Fruit fly (Drosophila melanogaster): Measurements from ENCODE around the gene CG43083.

DNA sequence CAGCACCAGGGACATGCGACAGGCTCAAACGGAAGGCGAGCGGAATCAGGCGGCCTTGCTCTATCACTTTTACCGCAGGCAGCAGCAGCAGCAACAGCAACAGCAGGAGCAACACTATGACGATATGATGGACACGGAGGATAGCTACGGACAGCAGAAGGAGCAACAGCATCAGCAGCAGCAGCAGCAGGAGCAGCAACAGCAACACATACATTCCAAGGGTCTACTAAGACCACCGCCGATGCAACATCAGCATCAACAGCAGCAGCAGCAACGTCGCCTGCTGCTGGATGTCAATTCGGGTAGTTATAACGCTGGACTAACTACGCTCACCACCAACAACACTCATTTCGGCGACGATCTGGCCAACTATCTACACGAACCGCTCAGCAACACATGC is 43.4 kb upstream of the CG43083 start:
- TF ChIP-seq mirr (GFP tag; optimal IDR thresholded peaks at IDR 0.05) (no peak), insv (GFP tag; optimal IDR thresholded peaks at IDR 0.05) (no peak), mam (GFP tag; optimal IDR thresholded peaks at IDR 0.05) (no peak), psq (GFP tag; optimal IDR thresholded peaks at IDR 0.05) (no peak), sd (tag; optimal IDR thresholded peaks at IDR 0.05) (no peak), crp (GFP tag; optimal IDR thresholded peaks at IDR 0.05) (no peak), exex (tag; optimal IDR thresholded peaks at IDR 0.05) (no peak), CG4360 (GFP tag; IDR thresholded peaks at IDR 0.05) (no peak), D19B (GFP tag; optimal IDR thresholded peaks at IDR 0.05) (no peak), corto (GFP tag; optimal IDR thresholded peaks at IDR 0.05) (no peak), Hand (GFP tag; optimal IDR thresholded peaks at IDR 0.05) (no peak)
